Fruit fly (Drosophila melanogaster) whole organism: ENCODE data around the gene spdo.
A peak's percentile ranks its signal among the peaks of the same experiment; 100 is the strongest.

Source experiments
- CG8478 ChIP-seq: fragments of >200 bp; optimal IDR thresholded peaks from 2 replicates; lab custom pipeline; 2018; ENCODE audit warnings: inconsistent platforms
- Dll ChIP-seq: fragments of >200 bp; optimal IDR thresholded peaks from 2 replicates; lab custom pipeline; 2017
- EcR ChIP-seq, 2 experiments: fragments of >200 bp; optimal IDR thresholded peaks; 2 replicates each; lab custom pipeline; 2017; ENCODE audit warnings: missing biosample characterization in 2 of 2, missing genetic modification characterization in 2 of 2, missing genetic modification reagents in 2 of 2
- pan ChIP-seq: fragments of >200 bp; optimal IDR thresholded peaks from 2 replicates; lab custom pipeline; 2017
- psq ChIP-seq: fragments of >200 bp; optimal IDR thresholded peaks from 2 replicates; lab custom pipeline; 2017
- usp ChIP-seq: fragments of >200 bp; optimal IDR thresholded peaks from 2 replicates; lab custom pipeline; 2017; ENCODE audit warnings: missing biosample characterization, missing genetic modification characterization, mixed read lengths

Gene spdo

dm6 chr3R:30474667-30475213 lies 1.7 kb upstream of the spdo start:
- TF ChIP-seq CG8478: no peak
- no peak for TF ChIP-seq pan
- no peak for TF ChIP-seq psq (lab: Kevin White, UChicago)
- TF ChIP-seq Dll: no peak
- TF ChIP-seq usp (GFP tag; lab: Kevin White, UChicago): no peak
- no peak for TF ChIP-seq EcR (GFP tag; optimal IDR thresholded peaks at IDR 0.05; lab: Kevin White, UChicago)

DNA sequence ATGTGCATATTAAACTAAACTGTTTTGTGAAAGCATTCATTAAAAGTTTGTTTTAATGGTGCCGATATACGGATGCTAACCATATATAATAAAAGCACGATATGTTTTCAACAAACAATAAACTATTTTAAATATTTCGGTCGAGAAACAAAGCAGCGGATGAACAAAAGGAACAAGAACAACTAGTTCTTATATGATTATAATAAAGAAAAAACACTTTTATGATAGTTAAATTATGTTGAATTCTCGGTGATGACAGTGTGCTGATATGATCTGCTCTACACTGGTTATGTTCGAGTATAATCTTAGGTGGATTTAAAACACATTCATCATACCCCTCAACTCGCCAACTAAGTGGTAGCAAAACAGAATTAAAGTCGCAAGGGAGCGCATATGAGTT lies 574 bp upstream of the spdo start:
- TF ChIP-seq pan (peak; percentile 19), psq (lab: Kevin White, UChicago) (no peak)

- no peak for TF ChIP-seq EcR (GFP tag; optimal IDR thresholded peaks at IDR 0.05; lab: Kevin White, UChicago)
- no peak for TF ChIP-seq Dll
- no peak for TF ChIP-seq pan
- TF ChIP-seq psq (lab: Kevin White, UChicago): no peak
- TF ChIP-seq CG8478: no peak
- TF ChIP-seq usp (GFP tag; lab: Kevin White, UChicago): no peak
These were observed 11.3 kb downstream of the spdo start, which contains the start of gene Jon99Fii for dm6 chr3R:30487828-30488227. Jon99Fii (minus strand) TSS chr3R:30487928.

DNA sequence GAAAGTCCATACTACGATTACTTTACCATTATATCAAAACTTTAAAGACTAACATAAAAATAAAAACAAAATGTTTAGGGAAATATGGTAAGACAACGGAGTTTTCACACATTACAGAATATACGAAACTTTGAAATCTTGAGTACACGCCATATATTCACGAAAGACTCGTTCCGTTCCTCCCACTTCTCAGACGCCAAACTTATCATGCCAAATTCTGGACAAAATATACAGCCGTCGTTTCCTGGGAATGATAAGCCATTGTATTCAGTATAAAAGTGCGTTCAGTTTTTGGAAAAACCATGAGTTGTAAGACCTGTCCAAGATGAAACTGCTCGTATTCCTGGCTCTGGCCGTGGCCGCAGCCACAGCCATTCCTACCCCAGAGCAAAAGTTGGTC lies 12.2 kb downstream of the spdo start, which contains the start of gene Jon99Fi:
Gene Jon99Fi (plus strand): TSS at position 301 of the 400 bp plus-strand sequence.
- TF ChIP-seq pan: no peak
- TF ChIP-seq EcR (GFP tag; optimal IDR thresholded peaks at IDR 0.05; lab: Kevin White, UChicago): no peak
- TF ChIP-seq usp (GFP tag; lab: Kevin White, UChicago): no peak
- TF ChIP-seq psq (lab: Kevin White, UChicago): no peak
- TF ChIP-seq CG8478: no peak
- TF ChIP-seq Dll: no peak

dm6 chr3R:30489797-30490196 lies 13.3 kb downstream of the spdo start, which contains the start of gene PH4alphaSG2:
PH4alphaSG2 (plus strand) TSS chr3R:30490074.
- TF ChIP-seq CG8478: no peak
- no peak for TF ChIP-seq psq (lab: Kevin White, UChicago)
- TF ChIP-seq pan: no peak
- no peak for TF ChIP-seq EcR (GFP tag; optimal IDR thresholded peaks at IDR 0.05; lab: Kevin White, UChicago)
- no peak for TF ChIP-seq usp (GFP tag; lab: Kevin White, UChicago)
- TF ChIP-seq Dll: no peak

- TF ChIP-seq usp (GFP tag; lab: Kevin White, UChicago) (no peak), EcR (GFP tag; optimal IDR thresholded peaks at IDR 0.05; lab: Kevin White, UChicago) (peak in 1 of 2 experiments; percentile 41)
These were observed 19.8 kb downstream of the spdo start, which contains the start of gene PH4alphaMP for dm6 chr3R:30496103-30496858. PH4alphaMP (minus strand) TSS chr3R:30496153.

- TF ChIP-seq EcR (GFP tag; optimal IDR thresholded peaks at IDR 0.05; lab: Kevin White, UChicago) (no peak), Dll (no peak), pan (no peak), CG8478 (no peak), usp (GFP tag; lab: Kevin White, UChicago) (no peak), psq (lab: Kevin White, UChicago) (no peak)
These were observed 23.7 kb downstream of the spdo start, which contains the start of gene PH4alphaNE1 for dm6 chr3R:30500226-30500625. PH4alphaNE1 (minus strand) TSS chr3R:30500326.

- TF ChIP-seq pan (peak; percentile 69), psq (lab: Kevin White, UChicago) (no peak), EcR (GFP tag; optimal IDR thresholded peaks at IDR 0.05; lab: Kevin White, UChicago) (no peak), usp (GFP tag; lab: Kevin White, UChicago) (no peak), Dll (no peak), CG8478 (no peak)
These were observed 24.7 kb downstream of the spdo start for dm6 chr3R:30501174-30501573.

DNA sequence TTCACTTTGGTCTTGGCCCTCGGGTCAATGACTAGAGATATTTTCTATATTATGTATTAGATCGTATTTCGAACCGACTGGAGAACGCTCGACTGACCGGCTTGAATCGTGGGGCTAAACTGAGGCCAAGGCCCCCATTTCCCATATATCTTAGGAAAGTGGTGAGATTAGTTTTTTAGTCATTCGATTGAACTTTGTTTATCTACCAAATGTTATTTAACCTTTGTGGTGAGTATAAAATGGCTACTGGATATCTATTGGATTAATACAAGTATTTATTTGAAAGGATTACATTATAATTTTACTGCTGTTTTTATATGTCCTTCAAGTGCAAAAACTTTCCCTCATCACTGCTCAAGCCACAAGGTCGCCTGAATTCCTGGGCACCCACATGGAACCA lies 26.9 kb downstream of the spdo start, which contains the start of gene CG31371:
Gene CG31371 (minus strand): TSS at position 101 of the 400 bp plus-strand sequence.
- no peak for TF ChIP-seq Dll
- TF ChIP-seq pan: no peak
- no peak for TF ChIP-seq EcR (GFP tag; optimal IDR thresholded peaks at IDR 0.05; lab: Kevin White, UChicago)
- no peak for TF ChIP-seq psq (lab: Kevin White, UChicago)

- TF ChIP-seq EcR (GFP tag; optimal IDR thresholded peaks at IDR 0.05; lab: Kevin White, UChicago): no peak
- TF ChIP-seq Dll: no peak
- no peak for TF ChIP-seq CG8478
- no peak for TF ChIP-seq pan
- TF ChIP-seq usp (GFP tag; lab: Kevin White, UChicago): no peak
These were observed 29.1 kb downstream of the spdo start, which contains the start of the genes PH4alphaSG1 and CG15539 for dm6 chr3R:30505561-30506037. PH4alphaSG1 (minus strand) TSS chr3R:30505661. CG15539 (plus strand) TSS chr3R:30505987.

dm6 chr3R:30507723-30508122 lies 31.2 kb downstream of the spdo start, which contains the start of gene CG34041:
CG34041 (plus strand) TSS chr3R:30508023.
- no peak for TF ChIP-seq usp (GFP tag; lab: Kevin White, UChicago)
- TF ChIP-seq psq (lab: Kevin White, UChicago): no peak
- no peak for TF ChIP-seq EcR (GFP tag; optimal IDR thresholded peaks at IDR 0.05; lab: Kevin White, UChicago)
- TF ChIP-seq CG8478: no peak
- TF ChIP-seq Dll: no peak
- TF ChIP-seq pan: no peak

DNA sequence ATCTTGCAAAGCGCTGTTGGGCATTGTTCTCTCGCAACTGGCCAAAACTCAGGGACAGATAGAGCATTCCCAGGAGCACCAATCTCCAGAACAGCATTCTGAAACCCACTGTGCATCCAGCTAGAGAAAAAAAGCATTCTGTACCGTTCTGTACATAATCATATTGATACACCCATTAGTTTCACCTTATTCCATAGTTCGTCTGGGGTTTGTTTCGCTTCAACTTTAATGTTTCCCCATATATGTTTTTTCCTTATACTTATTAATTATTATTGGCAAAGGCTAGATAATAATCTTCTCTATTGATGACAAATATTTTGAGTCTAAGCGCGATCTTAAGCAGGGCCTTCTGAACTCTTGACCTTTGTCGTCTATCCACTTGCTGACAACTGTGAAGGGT lies 35.6 kb downstream of the spdo start, which contains the start of gene PH4alphaNE2:
Gene PH4alphaNE2 (minus strand): TSS at position 101 of the 400 bp plus-strand sequence.
- TF ChIP-seq pan: no peak
- no peak for TF ChIP-seq CG8478
- no peak for TF ChIP-seq usp (GFP tag; lab: Kevin White, UChicago)
- no peak for TF ChIP-seq psq (lab: Kevin White, UChicago)
- TF ChIP-seq EcR (GFP tag; optimal IDR thresholded peaks at IDR 0.05; lab: Kevin White, UChicago): no peak
- TF ChIP-seq Dll: no peak
